Worm (Caenorhabditis elegans) whole organism, L2 larva: Measurements from ENCODE around the gene H01M10.1.

Source experiments
- C34F6.9 ChIP-seq: fragments of 150-350 bp; optimal IDR thresholded peaks from 2 replicates; lab custom pipeline; 2014; ENCODE audit warnings: missing biosample characterization, missing genetic modification characterization
- F13H6.1 ChIP-seq: sonication (generic microtip); optimal IDR thresholded peaks from 2 replicates; lab custom pipeline; 2016; ENCODE audit warnings: missing genetic modification characterization, missing compliant biosample characterization
- R02D3.7 ChIP-seq: fragments of 150-350 bp; optimal IDR thresholded peaks from 2 replicates; lab custom pipeline; 2014; ENCODE audit warnings: missing biosample characterization, missing genetic modification characterization
- Y55F3AM.14 ChIP-seq: fragments of 200-800 bp; sonication (Bioruptor generic); optimal IDR thresholded peaks from 2 replicates; lab custom pipeline; 2018; ENCODE audit warnings: mild to moderate bottlenecking, missing genetic modification characterization, missing compliant biosample characterization
- ZK546.5 ChIP-seq: sonication (generic microtip); optimal IDR thresholded peaks from 2 replicates; lab custom pipeline; 2017; ENCODE audit warnings: missing biosample characterization, missing genetic modification characterization
- ama-1 ChIP-seq: fragments of 150-350 bp; optimal IDR thresholded peaks from 2 replicates; lab custom pipeline; 2018; ENCODE audit warnings: inconsistent platforms
- crh-2 ChIP-seq: sonication (generic microtip); optimal IDR thresholded peaks from 2 replicates; lab custom pipeline; 2017; ENCODE audit warnings: missing biosample characterization, missing genetic modification characterization
- dmd-4 ChIP-seq: sonication (generic microtip); optimal IDR thresholded peaks from 2 replicates; lab custom pipeline; 2017; ENCODE audit warnings: missing biosample characterization, missing genetic modification characterization
- egl-27 ChIP-seq: sonication (generic microtip); optimal IDR thresholded peaks from 3 replicates; lab custom pipeline; 2017; ENCODE audit warnings: missing biosample characterization, missing genetic modification reagents, missing genetic modification characterization
- elt-1 ChIP-seq: fragments of 150-350 bp; optimal IDR thresholded peaks from 2 replicates; lab custom pipeline; 2014; ENCODE audit warnings: missing biosample characterization, missing genetic modification characterization
- fos-1 ChIP-seq: fragments of 150-350 bp; optimal IDR thresholded peaks from 2 replicates; lab custom pipeline; 2014; ENCODE audit warnings: missing biosample characterization, missing genetic modification characterization
- lin-11 ChIP-seq: fragments of 150-350 bp; sonication (generic microtip); optimal IDR thresholded peaks from 2 replicates; lab custom pipeline; 2014; ENCODE audit warnings: missing biosample characterization, missing genetic modification characterization, inconsistent platforms, mixed read lengths
- lin-13 ChIP-seq: fragments of 150-350 bp; optimal IDR thresholded peaks from 2 replicates; lab custom pipeline; 2014; ENCODE audit warnings: missing biosample characterization, missing genetic modification reagents, missing genetic modification characterization
- lin-39 ChIP-seq: fragments of 150-350 bp; optimal IDR thresholded peaks from 2 replicates; lab custom pipeline; 2014; ENCODE audit warnings: missing biosample characterization, missing genetic modification reagents, missing genetic modification characterization
- lsy-2 ChIP-seq, 2 experiments: fragments of 150-350 bp in 1 of 2; sonication (generic microtip) in 1 of 2; optimal IDR thresholded peaks; 2 replicates each; lab custom pipeline; 2014 to 2017; ENCODE audit warnings: missing biosample characterization in 2 of 2, missing genetic modification characterization in 2 of 2
- mab-5 ChIP-seq: fragments of 150-350 bp; optimal IDR thresholded peaks from 2 replicates; lab custom pipeline; 2014; ENCODE audit warnings: missing biosample characterization, missing genetic modification characterization
- mbf-1 ChIP-seq: sonication (generic microtip); optimal IDR thresholded peaks from 2 replicates; lab custom pipeline; 2017; ENCODE audit warnings: missing biosample characterization, missing genetic modification characterization
- nhr-12 ChIP-seq: fragments of 150-350 bp; optimal IDR thresholded peaks from 2 replicates; lab custom pipeline; 2014; ENCODE audit warnings: missing biosample characterization, missing genetic modification characterization
- nhr-129 ChIP-seq: fragments of 150-350 bp; optimal IDR thresholded peaks from 2 replicates; lab custom pipeline; 2014; ENCODE audit warnings: missing biosample characterization, missing genetic modification characterization
- nhr-21 ChIP-seq: fragments of 150-350 bp; optimal IDR thresholded peaks from 2 replicates; lab custom pipeline; 2014; ENCODE audit warnings: missing biosample characterization, missing genetic modification characterization
- nhr-237 ChIP-seq: fragments of 150-350 bp; optimal IDR thresholded peaks from 2 replicates; lab custom pipeline; 2014; ENCODE audit warnings: missing biosample characterization, missing genetic modification characterization
- nhr-6 ChIP-seq: fragments of 150-350 bp; optimal IDR thresholded peaks from 2 replicates; lab custom pipeline; 2014; ENCODE audit warnings: missing biosample characterization, missing genetic modification characterization
- nhr-77 ChIP-seq: fragments of 150-350 bp; optimal IDR thresholded peaks from 2 replicates; lab custom pipeline; 2014; ENCODE audit warnings: missing biosample characterization, missing genetic modification characterization
- peb-1 ChIP-seq: fragments of 150-350 bp; optimal IDR thresholded peaks from 2 replicates; lab custom pipeline; 2014; ENCODE audit warnings: missing biosample characterization, missing genetic modification characterization
- skn-1 ChIP-seq: sonication (generic microtip); optimal IDR thresholded peaks from 2 replicates; lab custom pipeline; 2017; ENCODE audit warnings: missing biosample characterization, missing genetic modification characterization
- sma-3 ChIP-seq: sonication (generic microtip); optimal IDR thresholded peaks from 2 replicates; lab custom pipeline; 2016; ENCODE audit warnings: missing genetic modification reagents, missing genetic modification characterization, missing compliant biosample characterization
- sma-9 ChIP-seq, 2 experiments: fragments of 150-350 bp in 1 of 2; sonication (generic microtip) in 1 of 2; optimal IDR thresholded peaks; 2 replicates each; lab custom pipeline; 2014 to 2016; ENCODE audit warnings: missing genetic modification characterization in 2 of 2, mild to moderate bottlenecking in 1 of 2, missing biosample characterization in 1 of 2, missing compliant biosample characterization in 1 of 2, missing genetic modification reagents in 1 of 2, moderate library complexity in 1 of 2
- snpc-4 ChIP-seq: fragments of 150-350 bp; optimal IDR thresholded peaks from 2 replicates; lab custom pipeline; 2014; ENCODE audit warnings: missing biosample characterization, missing genetic modification characterization
- unc-39 ChIP-seq: fragments of 150-350 bp; optimal IDR thresholded peaks from 2 replicates; lab custom pipeline; 2014; ENCODE audit warnings: missing biosample characterization, missing genetic modification characterization
- unc-55 ChIP-seq: fragments of 150-350 bp; sonication (generic microtip); optimal IDR thresholded peaks from 3 replicates; lab custom pipeline; 2014; ENCODE audit warnings: missing biosample characterization, missing genetic modification reagents, missing genetic modification characterization
- unc-62 ChIP-seq: fragments of 150-350 bp; optimal IDR thresholded peaks from 2 replicates; lab custom pipeline; 2014; ENCODE audit warnings: missing biosample characterization, missing genetic modification reagents, missing genetic modification characterization
- ztf-1 ChIP-seq: fragments of 200-800 bp; sonication (Bioruptor generic); conservative IDR thresholded peaks from 2 replicates; pipeline ENCODE4 v1.3.6; 2022; ENCODE audit warnings: missing genetic modification characterization, missing compliant biosample characterization
- ztf-11 ChIP-seq: sonication (generic microtip); optimal IDR thresholded peaks from 2 replicates; lab custom pipeline; 2017; ENCODE audit warnings: missing biosample characterization, missing genetic modification characterization
- ztf-4 ChIP-seq: fragments of 150-350 bp; optimal IDR thresholded peaks from 2 replicates; lab custom pipeline; 2014; ENCODE audit warnings: missing biosample characterization, missing genetic modification characterization

Gene H01M10.1

ce11 chrX:2607522-2608278 is 27.3 kb upstream of the H01M10.1 start, which contains the start of gene T03G6.1:
TSS of gene T03G6.1 (plus strand) at chrX:2608228.
- TF ChIP-seq mab-5 (tag; lab: Kevin White, UChicago) (no peak), elt-1 (tag; lab: Kevin White, UChicago) (no peak), nhr-21 (tag; lab: Kevin White, UChicago) (no peak), sma-3 (no peak), Y55F3AM.14 (GFP tag; lab: Kevin White, UChicago) (no peak), mbf-1 (tag; lab: Kevin White, UChicago) (no peak), R02D3.7 (tag; lab: Kevin White, UChicago) (no peak), nhr-6 (tag; lab: Kevin White, UChicago) (no peak), C34F6.9 (tag; lab: Kevin White, UChicago) (no peak), unc-39 (tag; lab: Kevin White, UChicago) (no peak), ztf-11 (tag; lab: Kevin White, UChicago) (no peak), unc-55 (GFP tag; lab: Kevin White, UChicago) (no peak), nhr-12 (tag; lab: Kevin White, UChicago) (no peak), ztf-4 (no peak), dmd-4 (tag; lab: Kevin White, UChicago) (no peak)

DNA sequence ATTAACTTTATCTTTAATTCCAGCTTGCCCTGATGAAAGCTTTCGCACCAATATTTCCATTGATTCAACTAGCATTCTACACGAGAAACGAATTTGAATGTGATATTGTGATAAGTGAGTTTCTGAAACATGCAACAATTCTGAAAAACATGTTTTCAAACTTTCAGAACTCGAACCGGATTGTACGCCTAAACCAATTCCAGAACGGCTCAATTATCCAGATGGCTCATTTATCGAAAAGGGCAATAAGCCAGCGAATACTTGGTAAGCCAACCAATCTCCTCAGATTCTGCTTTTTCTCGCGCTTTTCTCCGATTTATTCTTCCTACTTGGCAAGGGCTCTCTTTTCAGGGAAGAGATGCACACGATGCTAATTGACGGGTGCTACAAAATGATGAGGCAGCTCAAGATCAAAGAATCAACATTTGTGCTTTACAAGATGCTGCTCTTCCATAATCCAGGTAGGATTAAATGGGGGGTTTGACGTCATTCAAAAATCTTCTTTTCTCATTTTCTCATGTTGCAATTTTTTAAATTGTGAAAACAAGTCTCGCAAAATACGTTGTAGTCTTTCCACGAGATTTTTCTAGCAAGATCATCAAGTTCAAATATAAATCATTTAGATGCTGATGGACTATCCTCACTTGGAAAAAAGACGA is 24.1 kb upstream of the H01M10.1 start:
- TF ChIP-seq lsy-2 (tag; optimal IDR thresholded peaks at IDR 0.05; lab: Kevin White, UChicago) (peak in 1 of 2 experiments; percentile 46), ztf-1 (GFP tag; lab: Robert Waterston, UW) (no peak), ztf-11 (tag; lab: Kevin White, UChicago) (no peak), C34F6.9 (tag; lab: Kevin White, UChicago) (peak; percentile 13), nhr-21 (tag; lab: Kevin White, UChicago) (no peak), nhr-77 (tag; lab: Kevin White, UChicago) (no peak), nhr-129 (no peak), lin-13 (GFP tag; lab: Kevin White, UChicago) (no peak), unc-62 (GFP tag; lab: Kevin White, UChicago) (no peak), fos-1 (tag; lab: Kevin White, UChicago) (no peak), mbf-1 (tag; lab: Kevin White, UChicago) (no peak), sma-9 (GFP tag; optimal IDR thresholded peaks at IDR 0.05; lab: Kevin White, UChicago) (peak; percentile 54), sma-9 (tag; optimal IDR thresholded peaks at IDR 0.05; lab: Kevin White, UChicago) (no peak), nhr-237 (tag; lab: Kevin White, UChicago) (no peak), lin-39 (tag; lab: Kevin White, UChicago) (no peak), sma-3 (no peak), peb-1 (tag; lab: Kevin White, UChicago) (no peak), F13H6.1 (tag; lab: Kevin White, UChicago) (no peak), elt-1 (tag; lab: Kevin White, UChicago) (no peak), snpc-4 (tag; lab: Kevin White, UChicago) (no peak), egl-27 (no peak), unc-39 (tag; lab: Kevin White, UChicago) (no peak), ama-1 (lab: Kevin White, UChicago) (peak; percentile 5), dmd-4 (tag; lab: Kevin White, UChicago) (no peak), lin-11 (tag; lab: Kevin White, UChicago) (no peak), mab-5 (tag; lab: Kevin White, UChicago) (peak; percentile 55), Y55F3AM.14 (GFP tag; lab: Kevin White, UChicago) (peak; percentile 22), ZK546.5 (tag; lab: Kevin White, UChicago) (no peak), crh-2 (tag; lab: Kevin White, UChicago) (no peak), unc-55 (GFP tag; lab: Kevin White, UChicago) (peak; percentile 90), skn-1 (tag; lab: Kevin White, UChicago) (no peak)

DNA sequence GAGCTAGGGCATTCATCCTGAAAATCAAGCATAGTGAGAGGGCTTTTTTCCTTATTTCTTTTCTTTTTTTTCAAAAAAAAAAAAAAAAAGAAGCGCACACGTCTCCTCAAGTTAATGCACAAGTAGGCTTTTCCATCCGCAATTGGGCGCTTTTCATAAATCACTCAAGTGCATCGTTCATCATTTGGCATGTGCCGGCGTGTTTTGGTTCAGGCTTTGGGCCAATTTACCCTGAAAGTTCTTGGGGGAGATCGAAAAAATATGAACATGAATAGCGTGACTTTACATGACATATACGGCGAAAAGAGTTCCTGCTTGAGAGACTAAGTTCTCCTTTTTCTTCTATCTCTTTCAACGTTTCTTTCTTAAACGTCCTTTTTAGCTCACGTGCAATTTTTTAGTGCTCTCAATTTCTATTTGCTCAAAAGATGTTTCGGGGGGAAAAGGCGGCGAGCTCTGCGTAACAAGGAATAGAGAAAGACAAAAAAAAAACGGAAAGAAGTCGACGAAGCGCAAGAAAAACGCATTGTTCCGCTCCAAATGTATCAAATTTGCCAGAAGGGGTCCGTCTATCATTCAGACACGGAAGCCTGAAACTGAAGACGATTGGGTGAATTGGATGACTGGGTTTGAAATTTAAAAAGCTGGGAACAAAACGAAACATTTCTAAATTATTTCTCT is 20.8 kb upstream of the H01M10.1 start:
- TF ChIP-seq C34F6.9 (tag; lab: Kevin White, UChicago) (peak; percentile 1), mab-5 (tag; lab: Kevin White, UChicago) (peak; percentile 58), nhr-237 (tag; lab: Kevin White, UChicago) (no peak), nhr-77 (tag; lab: Kevin White, UChicago) (no peak), F13H6.1 (tag; lab: Kevin White, UChicago) (peak; percentile 4)
